Worm (Caenorhabditis elegans) whole organism, mixed stage, embryonic: ENCODE measurements around the gene npr-42.

ENCODE experiments used
- blmp-1 ChIP-seq: fragments of 150-350 bp; optimal IDR thresholded peaks from 2 replicates; lab custom pipeline; 2014; ENCODE audit warnings: missing biosample characterization, missing genetic modification characterization
- ceh-43 ChIP-seq: fragments of 200-800 bp; sonication (Bioruptor generic); optimal IDR thresholded peaks from 2 replicates; lab custom pipeline; 2018; ENCODE audit warnings: mild to moderate bottlenecking, missing genetic modification characterization, moderate library complexity, missing compliant biosample characterization
- ces-1 ChIP-seq: fragments of 150-350 bp; optimal IDR thresholded peaks from 2 replicates; lab custom pipeline; 2014; ENCODE audit warnings: missing biosample characterization, missing genetic modification reagents, missing genetic modification characterization
- drap-1 ChIP-seq: fragments of 200-800 bp; sonication (Bioruptor generic); optimal IDR thresholded peaks from 3 replicates; lab custom pipeline; 2018; ENCODE audit warnings: mild to moderate bottlenecking, missing genetic modification characterization, missing compliant biosample characterization
- elt-3 ChIP-seq: fragments of 150-350 bp; optimal IDR thresholded peaks from 2 replicates; lab custom pipeline; 2014; ENCODE audit warnings: missing biosample characterization, missing genetic modification characterization
- mab-5 ChIP-seq: fragments of 150-350 bp; optimal IDR thresholded peaks from 2 replicates; lab custom pipeline; 2014; ENCODE audit warnings: missing biosample characterization, missing genetic modification characterization
- nhr-12 ChIP-seq: fragments of 150-350 bp; optimal IDR thresholded peaks from 2 replicates; lab custom pipeline; 2014; ENCODE audit warnings: missing biosample characterization, missing genetic modification characterization
- nhr-237 ChIP-seq: fragments of 150-350 bp; optimal IDR thresholded peaks from 2 replicates; lab custom pipeline; 2014; ENCODE audit warnings: missing biosample characterization, missing genetic modification characterization
- snpc-4 ChIP-seq: fragments of 150-350 bp; optimal IDR thresholded peaks from 2 replicates; lab custom pipeline; 2014; ENCODE audit warnings: missing biosample characterization, missing genetic modification characterization
- unc-39 ChIP-seq: fragments of 150-350 bp; optimal IDR thresholded peaks from 2 replicates; lab custom pipeline; 2014; ENCODE audit warnings: missing biosample characterization, missing genetic modification characterization
- unc-62 ChIP-seq: fragments of 150-350 bp; optimal IDR thresholded peaks from 2 replicates; lab custom pipeline; 2014; ENCODE audit warnings: missing biosample characterization, missing genetic modification reagents, missing genetic modification characterization

ce11 chrII:4312115-4312514 lies 36.1 kb downstream of the npr-42 start, which contains the start of gene plep-1:
- no peak for TF ChIP-seq drap-1 (GFP tag; lab: Kevin White, UChicago)
- no peak for TF ChIP-seq ceh-43
- TF ChIP-seq unc-39 (tag; lab: Kevin White, UChicago), result no peak
- no peak for TF ChIP-seq snpc-4 (tag; lab: Kevin White, UChicago)
- no peak for TF ChIP-seq blmp-1 (tag; lab: Kevin White, UChicago)
- no peak for TF ChIP-seq nhr-237 (tag; lab: Kevin White, UChicago)
- no peak for TF ChIP-seq mab-5
- TF ChIP-seq ces-1 (GFP tag; lab: Kevin White, UChicago), result no peak
- no peak for TF ChIP-seq nhr-12 (tag; lab: Kevin White, UChicago)
- TF ChIP-seq unc-62, result no peak
- TF ChIP-seq elt-3 (tag; lab: Kevin White, UChicago), result no peak
